Worm (Caenorhabditis elegans): ENCODE measurements around the gene del-5.

DNA sequence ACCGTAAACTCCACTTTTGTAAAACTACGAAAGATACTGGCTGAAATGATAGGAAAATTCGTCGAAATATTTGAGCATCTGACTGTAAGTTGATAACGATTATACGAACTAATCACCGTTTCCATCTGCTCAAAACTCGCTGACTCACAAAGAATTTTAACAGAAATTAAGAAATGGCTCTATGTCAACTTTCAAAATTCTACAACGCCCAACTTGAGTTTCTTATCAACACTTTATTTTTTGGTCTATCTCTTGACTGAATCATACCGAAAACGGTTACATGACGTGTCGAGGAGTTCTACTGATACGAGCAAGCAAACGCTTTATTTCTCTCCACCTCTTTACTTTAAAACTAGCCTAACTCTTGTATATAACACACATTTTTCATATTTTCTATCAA, 39.2 kb upstream of the del-5 start, which contains the start of gene clc-1:
- TF ChIP-seq syd-9 (tag; optimal IDR thresholded peaks at IDR 0.05) (no peak), mec-3 (tag; optimal IDR thresholded peaks at IDR 0.05; ENCODE audit: borderline replicate concordance) (no peak), pros-1 (tag; optimal IDR thresholded peaks at IDR 0.05) (no peak), ceh-14 (tag; optimal IDR thresholded peaks at IDR 0.05) (no peak)

All from whole organism, late embryonic.